Worm (Caenorhabditis elegans) whole organism, L1 larva: Measurements from ENCODE around the gene pxn-1.

ENCODE experiments used
- C04F5.9 ChIP-seq: sonication (generic microtip); optimal IDR thresholded peaks from 2 replicates; lab custom pipeline; 2016; ENCODE audit warnings: missing genetic modification characterization, missing compliant biosample characterization
- F16B12.6 ChIP-seq: fragments of 150-350 bp; optimal IDR thresholded peaks from 2 replicates; lab custom pipeline; 2014; ENCODE audit warnings: missing biosample characterization, missing genetic modification characterization
- alr-1 ChIP-seq: fragments of 200-800 bp; sonication (Bioruptor generic); optimal IDR thresholded peaks from 2 replicates; lab custom pipeline; 2018; ENCODE audit warnings: borderline replicate concordance, mild to moderate bottlenecking, missing genetic modification characterization, missing compliant biosample characterization
- ama-1 ChIP-seq: fragments of 150-350 bp; optimal IDR thresholded peaks from 2 replicates; lab custom pipeline; 2014
- blmp-1 ChIP-seq: fragments of 150-350 bp; optimal IDR thresholded peaks from 2 replicates; lab custom pipeline; 2014; ENCODE audit warnings: missing biosample characterization, missing genetic modification characterization
- dpl-1 ChIP-seq, 3 experiments: fragments of 150-350 bp in 2 of 3; sonication (generic microtip) in 1 of 3; optimal IDR thresholded peaks; 2 replicates each; lab custom pipeline; 2014 to 2017; ENCODE audit warnings: missing biosample characterization in 3 of 3, missing genetic modification characterization in 3 of 3, missing genetic modification reagents in 3 of 3
- elt-2 ChIP-seq: sonication (generic microtip); optimal IDR thresholded peaks from 2 replicates; lab custom pipeline; 2016; ENCODE audit warnings: missing genetic modification characterization, mild to moderate bottlenecking, inconsistent platforms, missing compliant biosample characterization, missing genetic modification reagents
- mdl-1 ChIP-seq, 2 experiments: fragments of 150-350 bp; optimal IDR thresholded peaks; 2 replicates each; lab custom pipeline; 2014 to 2017; ENCODE audit warnings: missing biosample characterization in 2 of 2, missing genetic modification characterization in 2 of 2, inconsistent platforms in 1 of 2
- nhr-47 ChIP-seq: sonication (generic microtip); optimal IDR thresholded peaks from 2 replicates; lab custom pipeline; 2016; ENCODE audit warnings: mild to moderate bottlenecking, missing genetic modification characterization, moderate library complexity, missing compliant biosample characterization
- nhr-77 ChIP-seq: fragments of 150-350 bp; optimal IDR thresholded peaks from 2 replicates; lab custom pipeline; 2014; ENCODE audit warnings: missing biosample characterization, missing genetic modification characterization
- unc-98 ChIP-seq: fragments of 200-800 bp; sonication (Bioruptor generic); IDR thresholded peaks from 2 replicates; pipeline ENCODE4 v1.3.6; 2022; ENCODE audit warnings: missing genetic modification characterization, missing compliant biosample characterization
- ztf-11 ChIP-seq, 2 experiments: sonication (generic microtip); optimal IDR thresholded peaks; 2 replicates each; lab custom pipeline; 2016 to 2017; ENCODE audit warnings: missing genetic modification characterization in 2 of 2, missing biosample characterization in 1 of 2, missing compliant biosample characterization in 1 of 2
- ztf-4 ChIP-seq: fragments of 150-350 bp; optimal IDR thresholded peaks from 2 replicates; lab custom pipeline; 2014; ENCODE audit warnings: missing biosample characterization, missing genetic modification characterization

DNA sequence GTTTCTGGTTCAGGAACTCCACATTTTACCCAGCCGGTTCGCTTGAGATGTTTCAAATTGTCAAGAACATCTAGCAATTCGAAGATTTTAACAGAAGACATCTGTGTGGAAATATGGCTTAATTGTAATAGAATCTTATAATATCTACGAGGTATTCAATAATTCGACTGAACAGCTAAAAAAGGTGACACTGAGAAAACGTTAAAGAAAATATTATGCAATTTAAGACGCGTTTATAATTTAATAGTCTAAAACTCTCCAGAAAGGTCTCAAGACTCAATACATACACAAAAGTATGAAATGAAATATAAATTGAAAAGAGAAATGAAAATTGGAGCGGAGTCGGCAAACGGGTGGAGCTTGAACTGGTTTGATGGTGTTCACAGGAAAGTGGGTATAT is 18.7 kb downstream of the pxn-1 start, which contains the start of gene F45F2.9:
- TF ChIP-seq alr-1 (tag; lab: Kevin White, UChicago): no peak
- no peak for TF ChIP-seq ztf-11 (tag; optimal IDR thresholded peaks at IDR 0.05; lab: Kevin White, UChicago)
- no peak for TF ChIP-seq C04F5.9 (tag; lab: Kevin White, UChicago)
- no peak for TF ChIP-seq elt-2 (tag; lab: Kevin White, UChicago)
- TF ChIP-seq nhr-77 (tag; lab: Kevin White, UChicago): no peak
- no peak for TF ChIP-seq dpl-1 (GFP tag; optimal IDR thresholded peaks at IDR 0.05; lab: Kevin White, UChicago)
- no peak for TF ChIP-seq nhr-47 (tag; lab: Kevin White, UChicago)
- no peak for TF ChIP-seq ama-1 (lab: Kevin White, UChicago)
- no peak for TF ChIP-seq ztf-4 (tag; lab: Kevin White, UChicago)
- no peak for TF ChIP-seq unc-98
- TF ChIP-seq blmp-1 (tag; lab: Kevin White, UChicago): no peak
- TF ChIP-seq mdl-1 (tag; optimal IDR thresholded peaks at IDR 0.05; lab: Kevin White, UChicago): no peak
- TF ChIP-seq F16B12.6 (tag; lab: Kevin White, UChicago): no peak
